Fruit fly (Drosophila melanogaster) whole organism, embryonic: ENCODE measurements around the gene nenya.

ENCODE experiments used
- Abd-B ChIP-seq: fragments of 200-800 bp; sonication (Bioruptor generic); optimal IDR thresholded peaks from 2 replicates; lab custom pipeline; 2018; ENCODE audit warnings: missing biosample characterization, mild to moderate bottlenecking, missing genetic modification characterization, moderate library complexity
- B-H2 ChIP-seq: fragments of 200-800 bp; sonication (Bioruptor generic); optimal IDR thresholded peaks from 2 replicates; lab custom pipeline; 2018; ENCODE audit warnings: missing biosample characterization, mild to moderate bottlenecking, missing genetic modification characterization
- CG10366 ChIP-seq: fragments of 200-800 bp; sonication (Bioruptor generic); IDR thresholded peaks from 2 replicates; pipeline ENCODE4 v1.3.6; 2022; ENCODE audit warnings: missing biosample characterization, missing genetic modification characterization
- CG12391 ChIP-seq: fragments of 200-800 bp; sonication (Bioruptor generic); optimal IDR thresholded peaks from 3 replicates; lab custom pipeline; 2018; ENCODE audit warnings: missing biosample characterization, mild to moderate bottlenecking, missing genetic modification characterization, moderate library complexity
- CG14860 ChIP-seq: fragments of 200-800 bp; sonication (Bioruptor generic); IDR thresholded peaks from 3 replicates; pipeline ENCODE4 v1.3.6; 2022; ENCODE audit warnings: missing biosample characterization, missing genetic modification characterization; ENCODE audit not compliant: partially characterized antibody
- CG15696 ChIP-seq: fragments of 200-800 bp; sonication (Bioruptor generic); optimal IDR thresholded peaks from 2 replicates; lab custom pipeline; 2019; ENCODE audit warnings: missing biosample characterization, mild to moderate bottlenecking, missing genetic modification characterization, moderate library complexity
- CG17385 ChIP-seq: fragments of 200-800 bp; sonication (Bioruptor generic); optimal IDR thresholded peaks from 3 replicates; lab custom pipeline; 2018; ENCODE audit warnings: missing biosample characterization, mild to moderate bottlenecking, missing genetic modification characterization
- CG17568 ChIP-seq: fragments of 200-800 bp; sonication (Bioruptor generic); optimal IDR thresholded peaks from 2 replicates; lab custom pipeline; 2018; ENCODE audit warnings: missing biosample characterization, mild to moderate bottlenecking, missing genetic modification characterization, moderate library complexity
- CG18619 ChIP-seq: fragments of 200-800 bp; sonication (Bioruptor generic); optimal IDR thresholded peaks from 3 replicates; lab custom pipeline; 2017; ENCODE audit warnings: missing biosample characterization, mild to moderate bottlenecking, missing genetic modification characterization
- CG2120 ChIP-seq: fragments of 200-800 bp; sonication (Bioruptor generic); optimal IDR thresholded peaks from 3 replicates; lab custom pipeline; 2016; ENCODE audit warnings: missing biosample characterization, missing genetic modification characterization
- CG2712 ChIP-seq: fragments of 200-800 bp; optimal IDR thresholded peaks from 3 replicates; lab custom pipeline; 2019; ENCODE audit warnings: missing biosample characterization, mild to moderate bottlenecking, missing genetic modification characterization, moderate library complexity
- CG32532 ChIP-seq: fragments of 200-800 bp; sonication (Bioruptor generic); IDR thresholded peaks from 2 replicates; pipeline ENCODE4 v1.3.6; 2022; ENCODE audit warnings: missing biosample characterization, missing genetic modification characterization
- CG34224 ChIP-seq: fragments of 200-800 bp; sonication (Bioruptor generic); IDR thresholded peaks from 3 replicates; pipeline ENCODE4 v1.3.6; 2022; ENCODE audit warnings: missing biosample characterization, missing genetic modification characterization; ENCODE audit not compliant: partially characterized antibody
- CG4730 ChIP-seq: fragments of 200-800 bp; sonication (Bioruptor generic); IDR thresholded peaks from 2 replicates; pipeline ENCODE4 v1.3.6; 2022; ENCODE audit warnings: missing biosample characterization, missing genetic modification characterization
- CG6272 ChIP-seq: fragments of 200-800 bp; sonication (Bioruptor generic); IDR thresholded peaks from 2 replicates; pipeline ENCODE4 v1.3.6; 2022; ENCODE audit warnings: missing biosample characterization, missing genetic modification characterization
- CG6683 ChIP-seq: fragments of 200-800 bp; sonication (Bioruptor generic); optimal IDR thresholded peaks from 2 replicates; lab custom pipeline; 2017; ENCODE audit warnings: missing biosample characterization, mild to moderate bottlenecking, missing genetic modification characterization, missing genetic modification reagents
- CG6791 ChIP-seq: fragments of 200-800 bp; sonication (Bioruptor generic); IDR thresholded peaks from 3 replicates; pipeline ENCODE4 v1.3.6; 2022; ENCODE audit warnings: missing biosample characterization, missing genetic modification characterization; ENCODE audit not compliant: partially characterized antibody
- CG7372 ChIP-seq: fragments of 200-800 bp; sonication (Bioruptor generic); IDR thresholded peaks from 2 replicates; pipeline ENCODE4 v1.3.6; 2022; ENCODE audit warnings: missing biosample characterization, missing genetic modification characterization
- CG8089 ChIP-seq: fragments of 200-800 bp; sonication (Bioruptor generic); optimal IDR thresholded peaks from 3 replicates; lab custom pipeline; 2016; ENCODE audit warnings: missing biosample characterization, missing genetic modification characterization
- CG9215 ChIP-seq: fragments of 200-800 bp; sonication (Bioruptor generic); IDR thresholded peaks from 2 replicates; pipeline ENCODE4 v1.3.6; 2022; ENCODE audit warnings: missing biosample characterization, missing genetic modification characterization
- CG9797 ChIP-seq: fragments of 200-800 bp; sonication (Bioruptor generic); optimal IDR thresholded peaks from 3 replicates; lab custom pipeline; 2018; ENCODE audit warnings: missing biosample characterization, mild to moderate bottlenecking, missing genetic modification characterization
- CG9876 ChIP-seq: fragments of 200-800 bp; sonication (Bioruptor generic); optimal IDR thresholded peaks from 2 replicates; lab custom pipeline; 2016; ENCODE audit warnings: missing biosample characterization, missing genetic modification characterization
- CHES-1-like ChIP-seq: fragments of 200-800 bp; sonication (Bioruptor generic); optimal IDR thresholded peaks from 2 replicates; lab custom pipeline; 2016; ENCODE audit warnings: missing biosample characterization, missing genetic modification characterization
- E2f1 ChIP-seq: fragments of 200-800 bp; sonication (Bioruptor generic); IDR thresholded peaks from 2 replicates; pipeline ENCODE4 v1.3.6; 2022; ENCODE audit warnings: missing biosample characterization, missing genetic modification characterization
- Elba2 ChIP-seq: fragments of 200-800 bp; sonication (Bioruptor generic); optimal IDR thresholded peaks from 3 replicates; lab custom pipeline; 2016; ENCODE audit warnings: missing biosample characterization, missing genetic modification characterization
- H15 ChIP-seq: fragments of 200-800 bp; sonication (Bioruptor generic); IDR thresholded peaks from 3 replicates; pipeline ENCODE4 v1.3.6; 2022; ENCODE audit warnings: missing biosample characterization, missing genetic modification characterization
- HLH4C ChIP-seq: fragments of 200-800 bp; sonication (Bioruptor generic); IDR thresholded peaks from 3 replicates; pipeline ENCODE4 v1.3.6; 2022; ENCODE audit warnings: missing biosample characterization, missing genetic modification characterization; ENCODE audit not compliant: partially characterized antibody
- Hey ChIP-seq: fragments of 200-800 bp; sonication (Bioruptor generic); optimal IDR thresholded peaks from 3 replicates; lab custom pipeline; 2018; ENCODE audit warnings: missing biosample characterization, mild to moderate bottlenecking, missing genetic modification characterization
- NC2α ChIP-seq: fragments of 200-800 bp; sonication (Bioruptor generic); optimal IDR thresholded peaks from 2 replicates; lab custom pipeline; 2016; ENCODE audit warnings: missing biosample characterization, missing genetic modification characterization
- Nf-YB ChIP-seq: fragments of 200-800 bp; sonication (Bioruptor generic); optimal IDR thresholded peaks from 3 replicates; lab custom pipeline; 2019; ENCODE audit warnings: missing biosample characterization, mild to moderate bottlenecking, missing genetic modification characterization, moderate library complexity
- NfI ChIP-seq: fragments of 200-800 bp; sonication (Bioruptor generic); optimal IDR thresholded peaks from 3 replicates; lab custom pipeline; 2018; ENCODE audit warnings: missing biosample characterization, mild to moderate bottlenecking, missing genetic modification characterization, moderate library complexity
- Rfx ChIP-seq: fragments of 200-800 bp; sonication (Bioruptor generic); IDR thresholded peaks from 2 replicates; pipeline ENCODE4 v1.3.6; 2022; ENCODE audit warnings: missing biosample characterization, missing genetic modification characterization
- Rx ChIP-seq: fragments of 200-800 bp; sonication (Bioruptor generic); IDR thresholded peaks from 2 replicates; pipeline ENCODE4 v1.3.6; 2022; ENCODE audit warnings: missing biosample characterization, missing genetic modification characterization
- ci ChIP-seq: fragments of 200-800 bp; sonication (Bioruptor generic); IDR thresholded peaks from 3 replicates; pipeline ENCODE4 v1.3.6; 2022; ENCODE audit warnings: missing biosample characterization, missing genetic modification characterization
- crc ChIP-seq: fragments of 200-800 bp; sonication (Bioruptor generic); optimal IDR thresholded peaks from 2 replicates; lab custom pipeline; 2016; ENCODE audit warnings: missing biosample characterization, missing genetic modification characterization
- crp ChIP-seq, 2 experiments: fragments of 200-800 bp; sonication (Bioruptor generic); optimal IDR thresholded peaks; 2 replicates in 1 of 2; 3 replicates in 1 of 2; lab custom pipeline; 2017; ENCODE audit warnings: missing biosample characterization in 2 of 2, missing genetic modification characterization in 2 of 2, mild to moderate bottlenecking in 1 of 2, moderate library complexity in 1 of 2
- ftz-f1 ChIP-seq: fragments of 200-800 bp; sonication (Bioruptor generic); optimal IDR thresholded peaks from 2 replicates; lab custom pipeline; 2016; ENCODE audit warnings: missing biosample characterization, missing genetic modification characterization
- gce ChIP-seq: fragments of 200-800 bp; sonication (Bioruptor generic); IDR thresholded peaks from 3 replicates; pipeline ENCODE4 v1.3.6; 2022; ENCODE audit warnings: missing biosample characterization, missing genetic modification characterization
- inv ChIP-seq: fragments of 200-800 bp; sonication (Bioruptor generic); IDR thresholded peaks from 2 replicates; pipeline ENCODE4 v1.3.6; 2022; ENCODE audit warnings: missing biosample characterization, missing genetic modification characterization; ENCODE audit not compliant: partially characterized antibody
- kni ChIP-seq: fragments of 200-800 bp; sonication (Bioruptor generic); optimal IDR thresholded peaks from 3 replicates; lab custom pipeline; 2017; ENCODE audit warnings: mild to moderate bottlenecking, missing biosample characterization, missing genetic modification reagents, missing genetic modification characterization
- lola ChIP-seq, 3 experiments: fragments of >200 bp in 2 of 3; fragments of 200-800 bp in 1 of 3; sonication (Bioruptor generic) in 1 of 3; optimal IDR thresholded peaks; 2 replicates each; lab custom pipeline; 2017 to 2019; ENCODE audit warnings: missing biosample characterization in 3 of 3, missing genetic modification characterization in 3 of 3, mild to moderate bottlenecking in 1 of 3, moderate library complexity in 1 of 3
- luna ChIP-seq: fragments of 200-800 bp; sonication (Bioruptor generic); optimal IDR thresholded peaks from 2 replicates; lab custom pipeline; 2016; ENCODE audit warnings: missing biosample characterization, missing genetic modification characterization
- mam ChIP-seq: fragments of 200-800 bp; sonication (Bioruptor generic); optimal IDR thresholded peaks from 3 replicates; lab custom pipeline; 2016; ENCODE audit warnings: missing biosample characterization, missing genetic modification characterization
- nerfin-2 ChIP-seq: fragments of 200-800 bp; sonication (Bioruptor generic); IDR thresholded peaks from 2 replicates; pipeline ENCODE4 v1.3.6; 2022; ENCODE audit warnings: missing biosample characterization, missing genetic modification characterization; ENCODE audit not compliant: partially characterized antibody
- peb ChIP-seq: fragments of 200-800 bp; sonication (Bioruptor generic); IDR thresholded peaks from 2 replicates; pipeline ENCODE4 v1.3.6; 2022; ENCODE audit warnings: missing biosample characterization, missing genetic modification characterization
- run ChIP-seq: fragments of 200-800 bp; sonication (Bioruptor generic); optimal IDR thresholded peaks from 3 replicates; lab custom pipeline; 2018; ENCODE audit warnings: missing biosample characterization, mild to moderate bottlenecking, missing genetic modification characterization
- sisA ChIP-seq: fragments of 200-800 bp; sonication (Bioruptor generic); IDR thresholded peaks from 2 replicates; pipeline ENCODE4 v1.3.6; 2022; ENCODE audit warnings: missing biosample characterization, missing genetic modification characterization
- ssp ChIP-seq: fragments of 200-800 bp; sonication (Bioruptor generic); IDR thresholded peaks from 2 replicates; pipeline ENCODE4 v1.3.6; 2022; ENCODE audit warnings: missing biosample characterization, missing genetic modification characterization
- tgo ChIP-seq: fragments of 200-800 bp; sonication (Bioruptor generic); IDR thresholded peaks from 3 replicates; pipeline ENCODE4 v1.3.6; 2022; ENCODE audit warnings: missing biosample characterization, missing genetic modification characterization
- vnd ChIP-seq: fragments of 200-800 bp; sonication (Bioruptor generic); IDR thresholded peaks from 3 replicates; pipeline ENCODE4 v1.3.6; 2022; ENCODE audit warnings: missing biosample characterization, missing genetic modification characterization; ENCODE audit not compliant: partially characterized antibody

nenya gene

DNA sequence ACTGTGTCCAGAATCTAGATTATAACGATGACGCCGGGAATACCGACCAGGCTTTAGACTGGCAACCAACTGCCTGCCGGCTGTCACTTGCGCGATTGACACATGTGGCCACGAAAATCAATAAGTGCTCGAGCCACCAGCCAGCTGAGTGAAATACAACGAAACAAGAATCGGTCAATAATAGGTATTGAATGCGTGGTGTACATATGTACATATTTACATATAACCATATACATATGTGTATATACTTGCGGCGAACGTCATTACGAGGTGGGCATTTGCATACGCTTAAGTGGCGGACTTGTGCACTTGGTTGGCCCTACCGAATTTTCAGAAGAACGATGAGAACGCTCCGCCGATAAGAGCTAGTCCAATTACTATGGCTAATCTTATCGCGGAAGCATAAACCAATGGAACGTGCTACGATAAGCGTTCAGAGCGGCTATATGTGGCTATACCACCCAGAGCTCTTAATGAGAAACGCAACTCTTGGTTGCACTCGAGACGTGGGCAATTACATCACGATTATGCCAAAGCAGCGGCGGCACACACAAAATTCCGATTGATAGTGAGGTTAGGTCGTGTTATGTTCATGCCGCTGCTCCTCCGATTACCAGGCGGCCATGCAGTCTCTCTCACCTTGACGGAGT lies 18.7 kb upstream of the nenya start (continued):
- TF ChIP-seq Elba2 (GFP tag; lab: Kevin White, UChicago), result no peak
- TF ChIP-seq peb, result no peak
- no peak for TF ChIP-seq CG9215 (GFP tag; lab: Robert Waterston, UW)
- no peak for TF ChIP-seq NfI (GFP tag; lab: Kevin White, UChicago)
- TF ChIP-seq vnd, result no peak
- TF ChIP-seq CG2120, result no peak
- no peak for TF ChIP-seq CG17385 (GFP tag; lab: Kevin White, UChicago)
- TF ChIP-seq CG7372 (GFP tag; lab: Robert Waterston, UW), result no peak
- no peak; the same call in 1 of the 2 replicates for TF ChIP-seq CG10366 (GFP tag; lab: Robert Waterston, UW)
- TF ChIP-seq H15 (GFP tag; lab: Robert Waterston, UW), result no peak
- no peak for TF ChIP-seq CG12391
- no peak for TF ChIP-seq CG14860
- TF ChIP-seq Rfx, result 0 out of 2 replicates have a peak, but pooled peaks have one; percentile 32
- no peak for TF ChIP-seq Rx (GFP tag; lab: Robert Waterston, UW)
- peak; percentile 81 for TF ChIP-seq kni (GFP tag; lab: Kevin White, UChicago)
- TF ChIP-seq luna (GFP tag; lab: Kevin White, UChicago), result no peak
- TF ChIP-seq CHES-1-like (GFP tag; lab: Kevin White, UChicago), result no peak
- no peak for TF ChIP-seq CG6683 (GFP tag; lab: Kevin White, UChicago)
- TF ChIP-seq E2f1 (GFP tag; lab: Robert Waterston, UW), result no peak
- TF ChIP-seq lola (GFP tag; optimal IDR thresholded peaks at IDR 0.05; lab: Kevin White, UChicago), result peak in 1 of 3 experiments; percentile 10
- TF ChIP-seq CG4730 (GFP tag; lab: Robert Waterston, UW), result no peak
- TF ChIP-seq nerfin-2, result no peak
- TF ChIP-seq CG32532 (GFP tag; lab: Robert Waterston, UW), result no peak
- TF ChIP-seq CG18619, result no peak
- peak; percentile 73 for TF ChIP-seq Hey (tag; lab: Kevin White, UChicago)
- no peak for TF ChIP-seq NC2α (GFP tag; lab: Kevin White, UChicago)
- TF ChIP-seq gce (GFP tag; lab: Robert Waterston, UW), result no peak
- TF ChIP-seq tgo (GFP tag; lab: Robert Waterston, UW), result no peak
- TF ChIP-seq CG6272, result no peak
- TF ChIP-seq CG17568 (GFP tag; lab: Kevin White, UChicago), result no peak
- TF ChIP-seq ssp (GFP tag; lab: Robert Waterston, UW), result no peak
- peak; percentile 51 for TF ChIP-seq CG15696 (tag; lab: Kevin White, UChicago)
- no peak for TF ChIP-seq sisA (GFP tag; lab: Robert Waterston, UW)
- TF ChIP-seq crc, result no peak
- TF ChIP-seq inv (GFP tag; lab: Robert Waterston, UW), result no peak
- TF ChIP-seq CG2712 (tag; lab: Kevin White, UChicago), result no peak
- TF ChIP-seq B-H2 (GFP tag; lab: Kevin White, UChicago), result peak; percentile 13
- TF ChIP-seq CG6791 (GFP tag; lab: Robert Waterston, UW), result no peak
- no peak for TF ChIP-seq CG9876 (GFP tag; lab: Kevin White, UChicago)
- TF ChIP-seq CG34224 (GFP tag; lab: Robert Waterston, UW), result no peak
- no peak for TF ChIP-seq crp (GFP tag; optimal IDR thresholded peaks at IDR 0.05; lab: Kevin White, UChicago)
- TF ChIP-seq HLH4C (GFP tag; lab: Robert Waterston, UW), result no peak
- TF ChIP-seq CG9797, result no peak
- no peak for TF ChIP-seq mam
- TF ChIP-seq Nf-YB (GFP tag; lab: Kevin White, UChicago), result no peak
- no peak for TF ChIP-seq CG8089 (GFP tag; lab: Kevin White, UChicago)
- no peak for TF ChIP-seq Abd-B (GFP tag; lab: Kevin White, UChicago)
- TF ChIP-seq run (tag; lab: Kevin White, UChicago), result no peak
- 0 out of 3 replicates have a peak, but pooled peaks have one; percentile 49 for TF ChIP-seq ci (GFP tag; lab: Robert Waterston, UW)
- no peak for TF ChIP-seq ftz-f1 (GFP tag; lab: Kevin White, UChicago)
